Worm (Caenorhabditis elegans): ENCODE data around the gene rol-1.
"Not testable (repeated sequence)": the region's sequence is repeated elsewhere in the genome, so short reads cannot be mapped to it uniquely, and the experiment has no call there.

The rol-1 gene

DNA sequence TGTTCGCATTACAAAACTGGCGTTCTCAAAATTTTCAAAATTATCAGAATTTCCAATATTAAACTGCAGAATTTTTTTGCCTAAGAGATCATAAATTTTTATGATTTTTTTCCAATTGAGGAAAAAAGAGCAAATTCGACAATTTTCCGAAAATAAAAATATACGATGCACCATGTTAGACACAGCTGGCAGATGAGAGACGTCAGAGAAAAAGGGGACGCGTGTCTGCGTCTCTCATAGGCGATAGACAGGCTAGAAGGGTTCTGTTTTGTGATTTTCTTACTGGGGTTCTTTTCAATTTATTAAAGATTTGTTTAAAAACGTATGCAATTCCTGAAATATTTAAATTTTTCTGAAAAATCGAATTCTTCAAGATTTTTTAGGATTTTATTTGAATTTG, 9.4 kb upstream of the rol-1 start:
- TF ChIP-seq nhr-77 (tag; optimal IDR thresholded peaks at IDR 0.05) (no peak), nhr-23 (tag; optimal IDR thresholded peaks at IDR 0.05) (no peak), mdl-1 (tag; optimal IDR thresholded peaks at IDR 0.05) (no peak), zag-1 (tag; optimal IDR thresholded peaks at IDR 0.05) (no peak), lin-11 (tag; optimal IDR thresholded peaks at IDR 0.05) (no peak), nhr-237 (tag; optimal IDR thresholded peaks at IDR 0.05) (no peak), mab-5 (tag; optimal IDR thresholded peaks at IDR 0.05) (no peak), nhr-10 (tag; optimal IDR thresholded peaks at IDR 0.05) (no peak), ZK546.5 (tag; optimal IDR thresholded peaks at IDR 0.05) (no peak), R02D3.7 (tag; optimal IDR thresholded peaks at IDR 0.05) (no peak), C34F6.9 (tag; optimal IDR thresholded peaks at IDR 0.05) (peak; percentile 39), unc-55 (GFP tag; optimal IDR thresholded peaks at IDR 0.05) (peak; percentile 17), Y55F3AM.14 (GFP tag; optimal IDR thresholded peaks at IDR 0.05) (no peak)

DNA sequence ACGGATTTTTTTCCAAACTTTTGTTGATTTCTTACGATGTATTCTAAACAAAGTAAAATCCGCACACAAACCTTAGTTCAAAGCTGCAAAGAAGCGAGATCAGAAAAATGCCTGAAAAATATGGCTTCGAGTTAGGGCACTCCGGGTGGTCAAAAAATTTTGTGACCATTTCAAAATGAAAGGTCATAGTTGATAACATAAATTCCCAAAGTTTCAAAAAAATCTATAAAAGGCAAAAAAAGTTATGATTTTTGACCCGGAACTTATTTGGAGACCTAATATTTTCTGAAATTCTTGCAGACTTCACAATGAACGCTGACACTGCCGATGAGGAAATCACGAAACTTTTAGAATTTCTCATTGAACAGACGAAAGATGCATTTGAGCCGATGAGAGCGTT, 7.8 kb upstream of the rol-1 start, which contains the start of gene Y57A10A.8:
Y57A10A.8 (plus strand) TSS at position 301 of the 400 bp plus-strand sequence.
- TF ChIP-seq lin-11 (tag; optimal IDR thresholded peaks at IDR 0.05); unc-55 (GFP tag; optimal IDR thresholded peaks at IDR 0.05); Y55F3AM.14 (GFP tag; optimal IDR thresholded peaks at IDR 0.05): not testable (repeated sequence)

DNA sequence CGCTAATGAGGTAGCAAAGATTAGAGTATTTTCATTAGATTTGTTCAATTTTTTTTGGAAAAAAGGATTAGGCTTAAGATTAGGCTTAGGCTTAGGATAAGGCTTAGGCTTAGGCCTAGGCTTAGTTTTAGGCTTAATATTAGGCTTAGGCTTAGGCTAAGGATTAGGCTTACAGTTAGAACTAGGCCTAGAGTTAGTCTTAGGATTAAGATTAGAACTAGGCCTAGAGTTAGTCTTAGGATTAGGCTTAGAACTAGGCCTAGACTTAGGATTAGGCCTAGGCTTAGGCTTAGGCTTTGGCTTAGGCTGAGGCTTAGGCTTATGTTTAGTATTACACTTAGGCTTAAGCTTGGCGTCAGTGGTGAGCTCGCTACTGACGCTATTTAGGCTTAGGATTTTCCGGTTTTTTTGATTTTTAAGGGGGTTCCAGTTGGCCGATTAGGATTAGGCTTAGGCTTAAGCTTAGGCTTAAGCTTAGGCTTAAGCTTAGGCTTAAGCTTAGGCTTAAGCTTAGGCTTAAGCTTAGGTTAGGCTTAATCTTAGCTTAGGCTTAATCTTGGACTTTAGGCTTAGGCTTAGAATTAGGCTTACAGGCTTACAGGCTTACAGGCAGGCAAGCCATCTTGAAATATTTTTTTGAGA, 2.8 kb upstream of the rol-1 start:
- no peak for TF ChIP-seq nhr-21 (tag; optimal IDR thresholded peaks at IDR 0.05)
- TF ChIP-seq nhr-6 (tag; optimal IDR thresholded peaks at IDR 0.05) = no peak
- no peak for TF ChIP-seq lin-39 (tag; optimal IDR thresholded peaks at IDR 0.05)
- TF ChIP-seq ceh-82 (tag; optimal IDR thresholded peaks at IDR 0.05) = no peak
- no peak for TF ChIP-seq unc-39 (tag; optimal IDR thresholded peaks at IDR 0.05)
- TF ChIP-seq crh-2 (tag; optimal IDR thresholded peaks at IDR 0.05) = no peak
- TF ChIP-seq F13H6.1 (tag; optimal IDR thresholded peaks at IDR 0.05) = no peak
- no peak for TF ChIP-seq sem-4 (tag; optimal IDR thresholded peaks at IDR 0.05)
- no peak for TF ChIP-seq nhr-23 (tag; optimal IDR thresholded peaks at IDR 0.05)
- TF ChIP-seq unc-62 (GFP tag; optimal IDR thresholded peaks at IDR 0.05) = no peak
- no peak for TF ChIP-seq fos-1 (tag; optimal IDR thresholded peaks at IDR 0.05)
- no peak for TF ChIP-seq peb-1 (tag; optimal IDR thresholded peaks at IDR 0.05)
- no peak for TF ChIP-seq ztf-4 (tag; optimal IDR thresholded peaks at IDR 0.05)
- TF ChIP-seq nhr-237 (tag; optimal IDR thresholded peaks at IDR 0.05) = no peak
- TF ChIP-seq mbf-1 (tag; optimal IDR thresholded peaks at IDR 0.05) = no peak
- no peak for TF ChIP-seq R02D3.7 (tag; optimal IDR thresholded peaks at IDR 0.05)
- TF ChIP-seq elt-3 (tag; optimal IDR thresholded peaks at IDR 0.05) = no peak
- no peak for TF ChIP-seq nhr-11 (tag; optimal IDR thresholded peaks at IDR 0.05)
- no peak for TF ChIP-seq gmeb-1 (tag; optimal IDR thresholded peaks at IDR 0.05)
- TF ChIP-seq nhr-129 (tag; optimal IDR thresholded peaks at IDR 0.05) = no peak

DNA sequence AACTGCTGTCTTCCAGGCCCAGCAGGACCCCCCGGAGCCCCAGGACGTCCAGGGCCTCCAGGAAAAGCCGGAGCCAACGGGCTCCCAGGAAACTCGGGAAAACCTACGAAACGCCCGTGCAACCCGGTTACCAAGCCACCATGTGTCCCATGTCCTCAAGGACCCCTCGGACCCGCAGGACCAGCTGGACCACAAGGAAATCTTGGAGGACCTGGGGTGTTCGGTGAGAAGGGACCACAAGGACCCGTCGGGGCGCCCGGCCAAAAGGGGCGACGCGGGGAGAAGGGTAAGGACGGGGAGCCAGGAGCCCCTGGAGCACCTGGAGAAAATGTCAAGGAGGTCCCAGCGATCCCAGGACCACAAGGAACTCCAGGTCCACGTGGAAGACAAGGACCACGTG, 3.0 kb downstream of the rol-1 start:
- TF ChIP-seq elt-1 (tag; optimal IDR thresholded peaks at IDR 0.05) (no peak), fos-1 (tag; optimal IDR thresholded peaks at IDR 0.05) (no peak), nhr-6 (tag; optimal IDR thresholded peaks at IDR 0.05) (no peak), lin-13 (GFP tag; optimal IDR thresholded peaks at IDR 0.05) (no peak), ceh-16 (tag; optimal IDR thresholded peaks at IDR 0.05) (no peak), ZK546.5 (tag; optimal IDR thresholded peaks at IDR 0.05) (no peak), unc-39 (tag; optimal IDR thresholded peaks at IDR 0.05) (no peak), alr-1 (tag; optimal IDR thresholded peaks at IDR 0.05) (no peak), ztf-1 (GFP tag; conservative IDR thresholded peaks at IDR 0.05) (no peak), nhr-77 (tag; optimal IDR thresholded peaks at IDR 0.05) (no peak), lsy-2 (tag; optimal IDR thresholded peaks at IDR 0.05) (no peak), nhr-23 (tag; optimal IDR thresholded peaks at IDR 0.05) (no peak), egl-27 (tag; optimal IDR thresholded peaks at IDR 0.05) (no peak), mdl-1 (tag; optimal IDR thresholded peaks at IDR 0.05) (no peak), mbf-1 (tag; optimal IDR thresholded peaks at IDR 0.05) (no peak)
